Fruit fly (Drosophila melanogaster) whole organism, embryonic: ENCODE data around the gene ovm.

Source experiments
- Ada2b ChIP-seq: fragments of 200-800 bp; sonication (Bioruptor generic); IDR thresholded peaks from 2 replicates; pipeline ENCODE4 v1.3.6; 2022; ENCODE audit warnings: missing biosample characterization, missing genetic modification characterization
- Bgb ChIP-seq: fragments of 200-800 bp; sonication (Bioruptor generic); IDR thresholded peaks from 2 replicates; pipeline ENCODE4 v1.3.6; 2022; ENCODE audit warnings: missing biosample characterization, missing genetic modification characterization; ENCODE audit not compliant: partially characterized antibody
- Blimp-1 ChIP-seq: fragments of 200-800 bp; sonication (Bioruptor generic); optimal IDR thresholded peaks from 3 replicates; lab custom pipeline; 2018; ENCODE audit warnings: missing biosample characterization, missing genetic modification characterization, mild to moderate bottlenecking, moderate library complexity, missing genetic modification reagents
- CG10209 ChIP-seq: fragments of 200-800 bp; sonication (Bioruptor generic); optimal IDR thresholded peaks from 3 replicates; lab custom pipeline; 2017; ENCODE audit warnings: missing biosample characterization, mild to moderate bottlenecking, missing genetic modification characterization, missing genetic modification reagents
- CG10267 ChIP-seq: fragments of 200-800 bp; sonication (Bioruptor generic); optimal IDR thresholded peaks from 2 replicates; lab custom pipeline; 2018; ENCODE audit warnings: missing biosample characterization, mild to moderate bottlenecking, missing genetic modification characterization, moderate library complexity
- CG12769 ChIP-seq: fragments of 200-800 bp; sonication (Bioruptor generic); optimal IDR thresholded peaks from 2 replicates; lab custom pipeline; 2019; ENCODE audit warnings: missing biosample characterization, mild to moderate bottlenecking, missing genetic modification characterization, moderate library complexity
- CG13296 ChIP-seq: fragments of 200-800 bp; sonication (Bioruptor generic); optimal IDR thresholded peaks from 3 replicates; lab custom pipeline; 2018; ENCODE audit warnings: missing biosample characterization, mild to moderate bottlenecking, missing genetic modification characterization
- CG17612 ChIP-seq: fragments of 200-800 bp; sonication (Bioruptor generic); IDR thresholded peaks from 2 replicates; pipeline ENCODE4 v1.3.6; 2022; ENCODE audit warnings: missing biosample characterization, missing genetic modification characterization
- CG1792 ChIP-seq: fragments of 200-800 bp; sonication (Bioruptor generic); optimal IDR thresholded peaks from 2 replicates; lab custom pipeline; 2016; ENCODE audit warnings: missing biosample characterization, missing genetic modification characterization
- CG2129 ChIP-seq: fragments of 200-800 bp; sonication (Bioruptor generic); IDR thresholded peaks from 2 replicates; pipeline ENCODE4 v1.3.6; 2022; ENCODE audit warnings: missing biosample characterization, missing genetic modification characterization; ENCODE audit not compliant: partially characterized antibody
- CG2712 ChIP-seq: fragments of 200-800 bp; optimal IDR thresholded peaks from 3 replicates; lab custom pipeline; 2019; ENCODE audit warnings: missing biosample characterization, mild to moderate bottlenecking, missing genetic modification characterization, moderate library complexity
- CG3163 ChIP-seq: fragments of 200-800 bp; sonication (Bioruptor generic); optimal IDR thresholded peaks from 3 replicates; lab custom pipeline; 2016; ENCODE audit warnings: missing biosample characterization, missing genetic modification characterization
- CG34376 ChIP-seq: fragments of 200-800 bp; sonication (Bioruptor generic); optimal IDR thresholded peaks from 2 replicates; lab custom pipeline; 2018; ENCODE audit warnings: missing biosample characterization, mild to moderate bottlenecking, missing genetic modification characterization
- CG34422 ChIP-seq: fragments of 200-800 bp; sonication (Bioruptor generic); IDR thresholded peaks from 3 replicates; pipeline ENCODE4 v1.3.6; 2022; ENCODE audit warnings: missing biosample characterization, missing genetic modification characterization
- CG5180 ChIP-seq: fragments of 200-800 bp; sonication (Bioruptor generic); optimal IDR thresholded peaks from 3 replicates; lab custom pipeline; 2017; ENCODE audit warnings: missing biosample characterization, missing genetic modification characterization, mild to moderate bottlenecking, moderate library complexity, missing genetic modification reagents
- CG6791 ChIP-seq: fragments of 200-800 bp; sonication (Bioruptor generic); IDR thresholded peaks from 3 replicates; pipeline ENCODE4 v1.3.6; 2022; ENCODE audit warnings: missing biosample characterization, missing genetic modification characterization; ENCODE audit not compliant: partially characterized antibody
- CG6813 ChIP-seq: fragments of 200-800 bp; sonication (Bioruptor generic); optimal IDR thresholded peaks from 2 replicates; lab custom pipeline; 2017; ENCODE audit warnings: missing biosample characterization, missing genetic modification characterization, mild to moderate bottlenecking, moderate library complexity, missing genetic modification reagents
- CG8089 ChIP-seq: fragments of 200-800 bp; sonication (Bioruptor generic); optimal IDR thresholded peaks from 3 replicates; lab custom pipeline; 2016; ENCODE audit warnings: missing biosample characterization, missing genetic modification characterization
- CG8290 ChIP-seq, 3 experiments: fragments of 200-800 bp; sonication (Bioruptor generic); optimal IDR thresholded peaks; 2 replicates each; lab custom pipeline; 2016 to 2019; ENCODE audit warnings: missing biosample characterization in 3 of 3, missing genetic modification characterization in 3 of 3, mild to moderate bottlenecking in 2 of 3, moderate library complexity in 1 of 3
- CG8359 ChIP-seq: fragments of 200-800 bp; sonication (Bioruptor generic); optimal IDR thresholded peaks from 2 replicates; lab custom pipeline; 2017; ENCODE audit warnings: missing biosample characterization, mild to moderate bottlenecking, missing genetic modification characterization, borderline replicate concordance
- CG9727 ChIP-seq: fragments of 200-800 bp; sonication (Bioruptor generic); optimal IDR thresholded peaks from 3 replicates; lab custom pipeline; 2017; ENCODE audit warnings: missing biosample characterization, mild to moderate bottlenecking, missing genetic modification characterization
- CG9932 ChIP-seq: fragments of 200-800 bp; sonication (Bioruptor generic); IDR thresholded peaks from 2 replicates; pipeline ENCODE4 v1.3.6; 2022; ENCODE audit warnings: missing biosample characterization, missing genetic modification characterization
- CTCF ChIP-seq: fragments of 200-800 bp; sonication (Bioruptor generic); optimal IDR thresholded peaks from 2 replicates; lab custom pipeline; 2017; ENCODE audit warnings: missing biosample characterization, mild to moderate bottlenecking, missing genetic modification characterization, moderate library complexity
- CoRest ChIP-seq: fragments of 200-800 bp; sonication (Bioruptor generic); optimal IDR thresholded peaks from 3 replicates; lab custom pipeline; 2018; ENCODE audit warnings: missing biosample characterization, mild to moderate bottlenecking, missing genetic modification characterization, moderate library complexity
- Eip74EF ChIP-seq, 2 experiments: fragments of 200-800 bp in 1 of 2; fragments of >200 bp in 1 of 2; sonication (Bioruptor generic) in 1 of 2; optimal IDR thresholded peaks; 2 replicates each; lab custom pipeline; 2017 to 2019; ENCODE audit warnings: missing biosample characterization in 2 of 2, missing genetic modification characterization in 2 of 2, mild to moderate bottlenecking in 1 of 2, moderate library complexity in 1 of 2
- H15 ChIP-seq: fragments of 200-800 bp; sonication (Bioruptor generic); IDR thresholded peaks from 3 replicates; pipeline ENCODE4 v1.3.6; 2022; ENCODE audit warnings: missing biosample characterization, missing genetic modification characterization
- Hey ChIP-seq: fragments of 200-800 bp; sonication (Bioruptor generic); optimal IDR thresholded peaks from 3 replicates; lab custom pipeline; 2018; ENCODE audit warnings: missing biosample characterization, mild to moderate bottlenecking, missing genetic modification characterization
- Lpt ChIP-seq: fragments of >200 bp; optimal IDR thresholded peaks from 2 replicates; lab custom pipeline; 2018; ENCODE audit warnings: missing biosample characterization, missing genetic modification characterization
- Med ChIP-seq: fragments of 200-800 bp; sonication (Bioruptor generic); peaks from one replicate; lab custom pipeline; 2016; ENCODE audit warnings: missing biosample characterization, missing genetic modification characterization, mild to moderate bottlenecking, inconsistent platforms, moderate library complexity
- Meics ChIP-seq: fragments of 200-800 bp; sonication (Bioruptor generic); optimal IDR thresholded peaks from 2 replicates; lab custom pipeline; 2017; ENCODE audit warnings: missing biosample characterization, mild to moderate bottlenecking, missing genetic modification characterization
- NfI ChIP-seq: fragments of 200-800 bp; sonication (Bioruptor generic); optimal IDR thresholded peaks from 3 replicates; lab custom pipeline; 2018; ENCODE audit warnings: missing biosample characterization, mild to moderate bottlenecking, missing genetic modification characterization, moderate library complexity
- Usf ChIP-seq: fragments of 200-800 bp; sonication (Bioruptor generic); optimal IDR thresholded peaks from 2 replicates; lab custom pipeline; 2017; ENCODE audit warnings: missing genotype, missing biosample characterization, missing genetic modification characterization
- Xrp1 ChIP-seq: fragments of 200-800 bp; sonication (Bioruptor generic); IDR thresholded peaks from 2 replicates; pipeline ENCODE4 v1.3.6; 2022; ENCODE audit warnings: missing biosample characterization, missing genetic modification characterization
- YL-1 ChIP-seq: fragments of 200-800 bp; sonication (Bioruptor generic); optimal IDR thresholded peaks from 3 replicates; lab custom pipeline; 2017; ENCODE audit warnings: missing biosample characterization, mild to moderate bottlenecking, missing genetic modification characterization
- amos ChIP-seq: fragments of 200-800 bp; sonication (Bioruptor generic); IDR thresholded peaks from 2 replicates; pipeline ENCODE4 v1.3.6; 2022; ENCODE audit warnings: missing biosample characterization, missing genetic modification characterization; ENCODE audit not compliant: partially characterized antibody
- ara ChIP-seq: fragments of 200-800 bp; sonication (Bioruptor generic); IDR thresholded peaks from 2 replicates; pipeline ENCODE4 v1.3.6; 2022; ENCODE audit warnings: missing biosample characterization, missing genetic modification characterization
- cad ChIP-seq: fragments of >200 bp; optimal IDR thresholded peaks from 2 replicates; lab custom pipeline; 2017; ENCODE audit warnings: missing biosample characterization, missing genetic modification characterization
- ewg ChIP-seq: fragments of 200-800 bp; sonication (Bioruptor generic); optimal IDR thresholded peaks from 3 replicates; lab custom pipeline; 2017; ENCODE audit warnings: mild to moderate bottlenecking, missing biosample characterization, missing genetic modification reagents, missing genetic modification characterization
- grn ChIP-seq: fragments of 200-800 bp; sonication (Bioruptor generic); optimal IDR thresholded peaks from 3 replicates; lab custom pipeline; 2017; ENCODE audit warnings: missing biosample characterization, missing genetic modification characterization
- jigr1 ChIP-seq: fragments of 200-800 bp; sonication (Bioruptor generic); IDR thresholded peaks from 3 replicates; pipeline ENCODE4 v1.3.6; 2022; ENCODE audit warnings: missing biosample characterization, missing genetic modification characterization
- lab ChIP-seq: fragments of 200-800 bp; sonication (Bioruptor generic); optimal IDR thresholded peaks from 3 replicates; lab custom pipeline; 2017; ENCODE audit warnings: missing biosample characterization, missing genetic modification characterization, mild to moderate bottlenecking, moderate library complexity, missing genetic modification reagents
- row ChIP-seq: fragments of 200-800 bp; sonication (Bioruptor generic); IDR thresholded peaks from 3 replicates; pipeline ENCODE4 v1.3.6; 2022; ENCODE audit warnings: missing biosample characterization, missing genetic modification characterization
- scrt ChIP-seq: fragments of 200-800 bp; sonication (Bioruptor generic); optimal IDR thresholded peaks from 2 replicates; lab custom pipeline; 2018; ENCODE audit warnings: missing biosample characterization, mild to moderate bottlenecking, missing genetic modification characterization, moderate library complexity
- sens ChIP-seq: fragments of 200-800 bp; sonication (Bioruptor generic); peaks from one replicate; lab custom pipeline; 2016; ENCODE audit warnings: missing biosample characterization, missing genetic modification characterization
- seq ChIP-seq: fragments of 200-800 bp; sonication (Bioruptor generic); IDR thresholded peaks from 2 replicates; pipeline ENCODE4 v1.3.6; 2022; ENCODE audit warnings: missing biosample characterization, missing genetic modification characterization
- sima ChIP-seq: fragments of 200-800 bp; sonication (Bioruptor generic); optimal IDR thresholded peaks from 2 replicates; lab custom pipeline; 2016; ENCODE audit warnings: missing biosample characterization, missing genetic modification characterization
- stc ChIP-seq: fragments of 200-800 bp; sonication (Bioruptor generic); IDR thresholded peaks from 2 replicates; pipeline ENCODE4 v1.3.6; 2022; ENCODE audit warnings: missing biosample characterization, missing genetic modification characterization
- tap ChIP-seq: fragments of 200-800 bp; optimal IDR thresholded peaks from 3 replicates; lab custom pipeline; 2019; ENCODE audit warnings: missing biosample characterization, mild to moderate bottlenecking, missing genetic modification characterization, moderate library complexity
- tx ChIP-seq: fragments of 200-800 bp; sonication (Bioruptor generic); optimal IDR thresholded peaks from 2 replicates; lab custom pipeline; 2016; ENCODE audit warnings: missing biosample characterization, missing genetic modification characterization
- zf30C ChIP-seq: fragments of 200-800 bp; sonication (Bioruptor generic); optimal IDR thresholded peaks from 3 replicates; lab custom pipeline; 2018; ENCODE audit warnings: missing biosample characterization, mild to moderate bottlenecking, missing genetic modification characterization

ovm gene

dm6 chr2L:139610-140009 is 1.2 kb downstream of the ovm start (continued):
- TF ChIP-seq CG8089 (no peak), CG8290 (GFP tag; optimal IDR thresholded peaks at IDR 0.05; lab: Kevin White, UChicago) (no peak), CG8290 (tag; optimal IDR thresholded peaks at IDR 0.05; lab: Kevin White, UChicago) (peak in 1 of 2 experiments; percentile 34), CG6813 (GFP tag; lab: Kevin White, UChicago) (no peak), CG34422 (GFP tag; lab: Robert Waterston, UW) (no peak), scrt (GFP tag; lab: Kevin White, UChicago) (no peak), Med (peak; percentile 59), Meics (GFP tag; lab: Kevin White, UChicago) (peak; percentile 19), CG6791 (GFP tag; lab: Robert Waterston, UW) (no peak), Blimp-1 (GFP tag; lab: Kevin White, UChicago) (no peak), zf30C (GFP tag; lab: Kevin White, UChicago) (no peak), ara (GFP tag; lab: Robert Waterston, UW) (no peak), Usf (GFP tag; lab: Kevin White, UChicago) (no peak), grn (GFP tag; lab: Kevin White, UChicago) (peak; percentile 66), YL-1 (GFP tag; lab: Kevin White, UChicago) (no peak), CG34376 (GFP tag; lab: Kevin White, UChicago) (peak; percentile 79), CG9727 (GFP tag; lab: Kevin White, UChicago) (no peak), stc (GFP tag; lab: Robert Waterston, UW) (no peak), CG12769 (tag; lab: Kevin White, UChicago) (peak; percentile 18), CG3163 (GFP tag; lab: Kevin White, UChicago) (no peak), Eip74EF (GFP tag; optimal IDR thresholded peaks at IDR 0.05; lab: Kevin White, UChicago) (no peak), ewg (no peak), CG5180 (GFP tag; lab: Kevin White, UChicago) (peak; percentile 52), sens (GFP tag; lab: Kevin White, UChicago) (peak; percentile 22), Hey (tag; lab: Kevin White, UChicago) (peak; percentile 40), CG2129 (GFP tag; lab: Robert Waterston, UW) (no peak), cad (GFP tag; lab: Kevin White, UChicago) (no peak), CG13296 (GFP tag; lab: Kevin White, UChicago) (peak; percentile 40)

- TF ChIP-seq jigr1 (no peak), seq (no peak), CG1792 (no peak), CoRest (tag; lab: Kevin White, UChicago) (no peak), CG10209 (no peak), CTCF (GFP tag; lab: Kevin White, UChicago) (peak; percentile 60), Xrp1 (GFP tag; lab: Robert Waterston, UW) (0 out of 2 replicates have a peak, but pooled peaks have one; percentile 16), CG9932 (GFP tag; lab: Robert Waterston, UW) (peak; percentile 26; the same call in 1 of the 2 replicates), Bgb (GFP tag; lab: Robert Waterston, UW) (0 out of 2 replicates have a peak, but pooled peaks have one; percentile 23), Ada2b (GFP tag; lab: Robert Waterston, UW) (no peak), Lpt (no peak), row (GFP tag; lab: Robert Waterston, UW) (0 out of 3 replicates have a peak, but pooled peaks have one; percentile 6), lab (peak; percentile 22), CG10267 (tag; lab: Kevin White, UChicago) (no peak), NfI (peak; percentile 2), amos (GFP tag; lab: Robert Waterston, UW) (peak; percentile 33; the same call in 1 of the 2 replicates), CG2712 (tag; lab: Kevin White, UChicago) (peak; percentile 10), Med (peak; percentile 59), CG17612 (GFP tag; lab: Robert Waterston, UW) (peak; percentile 54; the same call in 1 of the 2 replicates), sima (GFP tag; lab: Kevin White, UChicago) (no peak), CG8359 (GFP tag; lab: Kevin White, UChicago) (no peak), tap (tag; lab: Kevin White, UChicago) (no peak), H15 (GFP tag; lab: Robert Waterston, UW) (no peak), tx (no peak)
These were observed 2.7 kb downstream of the ovm start for dm6 chr2L:138063-138462.
